Worm (Caenorhabditis elegans): Measurements from ENCODE around the gene kcnl-1.

- TF ChIP-seq ekl-4 (GFP tag; IDR thresholded peaks at IDR 0.05) (no peak), unc-62 (GFP tag; optimal IDR thresholded peaks at IDR 0.05) (no peak), snpc-4 (GFP tag; optimal IDR thresholded peaks at IDR 0.05) (no peak), snpc-4 (tag; optimal IDR thresholded peaks at IDR 0.05) (no peak), lag-1 (GFP tag; IDR thresholded peaks at IDR 0.05) (no peak), ceh-100 (GFP tag; IDR thresholded peaks at IDR 0.05) (no peak)
These were observed 32.2 kb upstream of the kcnl-1 start, which contains the start of gene Y43F8B.2 for ce11 chrV:19533010-19533409.
